Worm (Caenorhabditis elegans) whole organism, L1 larva: Measurements from ENCODE around the gene C32D5.4.
A peak's percentile ranks its signal among the peaks of the same experiment; 100 is the strongest.

Experiments used
- C04F5.9 ChIP-seq: sonication (generic microtip); optimal IDR thresholded peaks from 2 replicates; lab custom pipeline; 2016; ENCODE audit warnings: missing genetic modification characterization, missing compliant biosample characterization
- C16A3.4 ChIP-seq: fragments of 150-350 bp; optimal IDR thresholded peaks from 2 replicates; lab custom pipeline; 2014; ENCODE audit warnings: missing biosample characterization, missing genetic modification characterization
- Y116A8C.19 ChIP-seq: sonication (generic microtip); optimal IDR thresholded peaks from 2 replicates; lab custom pipeline; 2016; ENCODE audit warnings: missing compliant biosample characterization, missing genetic modification characterization, borderline replicate concordance
- alr-1 ChIP-seq: fragments of 200-800 bp; sonication (Bioruptor generic); optimal IDR thresholded peaks from 2 replicates; lab custom pipeline; 2018; ENCODE audit warnings: borderline replicate concordance, mild to moderate bottlenecking, missing genetic modification characterization, missing compliant biosample characterization
- aly-2 ChIP-seq: fragments of 150-350 bp; optimal IDR thresholded peaks from 2 replicates; lab custom pipeline; 2014; ENCODE audit warnings: missing biosample characterization, missing genetic modification characterization
- blmp-1 ChIP-seq: fragments of 150-350 bp; optimal IDR thresholded peaks from 2 replicates; lab custom pipeline; 2014; ENCODE audit warnings: missing biosample characterization, missing genetic modification characterization
- ceh-63 ChIP-seq: fragments of 200-800 bp; sonication (Bioruptor generic); optimal IDR thresholded peaks from 2 replicates; lab custom pipeline; 2018; ENCODE audit warnings: mild to moderate bottlenecking, missing genetic modification characterization, missing compliant biosample characterization
- ceh-82 ChIP-seq, 3 experiments: fragments of 150-350 bp in 1 of 3; sonication (generic microtip) in 2 of 3; optimal IDR thresholded peaks; 2 replicates each; lab custom pipeline; 2014 to 2017; ENCODE audit warnings: missing biosample characterization in 3 of 3, missing genetic modification characterization in 3 of 3
- ceh-88 ChIP-seq: fragments of 200-800 bp; sonication (Bioruptor generic); IDR thresholded peaks from 2 replicates; pipeline ENCODE4 v1.3.6; 2022; ENCODE audit warnings: missing genetic modification characterization, missing compliant biosample characterization
- dpl-1 ChIP-seq, 3 experiments: fragments of 150-350 bp in 2 of 3; sonication (generic microtip) in 1 of 3; optimal IDR thresholded peaks; 2 replicates each; lab custom pipeline; 2014 to 2017; ENCODE audit warnings: missing biosample characterization in 3 of 3, missing genetic modification characterization in 3 of 3, missing genetic modification reagents in 3 of 3
- dsc-1 ChIP-seq: sonication (generic microtip); optimal IDR thresholded peaks from 2 replicates; lab custom pipeline; 2016; ENCODE audit warnings: mild to moderate bottlenecking, missing genetic modification characterization, missing compliant biosample characterization
- efl-1 ChIP-seq, 4 experiments: fragments of 150-350 bp; optimal IDR thresholded peaks in 3 of 4; peaks in 1 of 4; 1 replicate in 1 of 4; 2 replicates in 3 of 4; lab custom pipeline; 2014; ENCODE audit warnings: missing biosample characterization in 2 of 4, missing genetic modification characterization in 2 of 4, missing genetic modification reagents in 2 of 4
- efl-3 ChIP-seq: fragments of 200-800 bp; sonication (Bioruptor generic); optimal IDR thresholded peaks from 2 replicates; lab custom pipeline; 2018; ENCODE audit warnings: mild to moderate bottlenecking, missing genetic modification characterization, missing compliant biosample characterization
- elt-2 ChIP-seq: sonication (generic microtip); optimal IDR thresholded peaks from 2 replicates; lab custom pipeline; 2016; ENCODE audit warnings: missing genetic modification characterization, mild to moderate bottlenecking, inconsistent platforms, missing compliant biosample characterization, missing genetic modification reagents
- elt-3 ChIP-seq, 6 experiments: fragments of 150-350 bp in 1 of 6; sonication (generic microtip); optimal IDR thresholded peaks; 2 replicates each; lab custom pipeline; 2017 to 2018; ENCODE audit warnings: missing biosample characterization in 6 of 6, missing genetic modification characterization in 6 of 6, inconsistent platforms in 1 of 6
- fkh-8 ChIP-seq: sonication (generic microtip); optimal IDR thresholded peaks from 2 replicates; lab custom pipeline; 2016; ENCODE audit warnings: mild to moderate bottlenecking, missing genetic modification characterization, missing compliant biosample characterization
- grh-1 ChIP-seq: fragments of 200-800 bp; sonication (Bioruptor generic); IDR thresholded peaks from 2 replicates; pipeline ENCODE4 v1.3.6; 2022; ENCODE audit warnings: missing genetic modification reagents, missing genetic modification characterization, missing compliant biosample characterization
- hlh-4 ChIP-seq: sonication (generic microtip); optimal IDR thresholded peaks from 2 replicates; lab custom pipeline; 2016; ENCODE audit warnings: mild to moderate bottlenecking, missing genetic modification characterization, missing compliant biosample characterization
- isw-1 ChIP-seq: fragments of 200-800 bp; sonication (Bioruptor generic); IDR thresholded peaks from 2 replicates; pipeline ENCODE4 v1.3.6; 2022; ENCODE audit warnings: missing genetic modification characterization, missing compliant biosample characterization
- lin-15B ChIP-seq: fragments of 150-350 bp; sonication (generic microtip); optimal IDR thresholded peaks from 3 replicates; lab custom pipeline; 2014; ENCODE audit warnings: missing biosample characterization, missing genetic modification characterization
- lin-35 ChIP-seq, 2 experiments: fragments of 150-350 bp; optimal IDR thresholded peaks; 2 replicates each; lab custom pipeline; 2014; ENCODE audit warnings: missing biosample characterization in 2 of 2, missing genetic modification characterization in 2 of 2, missing genetic modification reagents in 2 of 2
- lin-39 ChIP-seq: fragments of 150-350 bp; optimal IDR thresholded peaks from 2 replicates; lab custom pipeline; 2014; ENCODE audit warnings: missing biosample characterization, missing genetic modification reagents, missing genetic modification characterization
- mef-2 ChIP-seq: fragments of 150-350 bp; optimal IDR thresholded peaks from 2 replicates; lab custom pipeline; 2014; ENCODE audit warnings: missing biosample characterization, missing genetic modification characterization
- mep-1 ChIP-seq: fragments of 150-350 bp; optimal IDR thresholded peaks from 2 replicates; lab custom pipeline; 2014; ENCODE audit warnings: missing biosample characterization, missing genetic modification characterization
- nhr-11 ChIP-seq: fragments of 150-350 bp; optimal IDR thresholded peaks from 2 replicates; lab custom pipeline; 2014; ENCODE audit warnings: missing biosample characterization, missing genetic modification characterization
- nhr-12 ChIP-seq: sonication (generic microtip); optimal IDR thresholded peaks from 2 replicates; lab custom pipeline; 2017; ENCODE audit warnings: missing biosample characterization, missing genetic modification characterization
- nhr-19 ChIP-seq: fragments of 200-800 bp; sonication (Bioruptor generic); conservative IDR thresholded peaks from 2 replicates; pipeline ENCODE4 v1.3.6; 2022; ENCODE audit warnings: missing genetic modification characterization, missing compliant biosample characterization
- nhr-20 ChIP-seq: sonication (generic microtip); optimal IDR thresholded peaks from 2 replicates; lab custom pipeline; 2016; ENCODE audit warnings: mild to moderate bottlenecking, missing genetic modification characterization, missing compliant biosample characterization
- nhr-237 ChIP-seq: fragments of 150-350 bp; optimal IDR thresholded peaks from 2 replicates; lab custom pipeline; 2014; ENCODE audit warnings: missing biosample characterization, missing genetic modification characterization
- nhr-28 ChIP-seq: fragments of 150-350 bp; optimal IDR thresholded peaks from 2 replicates; lab custom pipeline; 2014; ENCODE audit warnings: missing biosample characterization, missing genetic modification characterization
- nhr-47 ChIP-seq: sonication (generic microtip); optimal IDR thresholded peaks from 2 replicates; lab custom pipeline; 2016; ENCODE audit warnings: mild to moderate bottlenecking, missing genetic modification characterization, moderate library complexity, missing compliant biosample characterization
- nhr-71 ChIP-seq: sonication (generic microtip); optimal IDR thresholded peaks from 2 replicates; lab custom pipeline; 2016; ENCODE audit warnings: mild to moderate bottlenecking, missing genetic modification characterization, moderate library complexity, missing compliant biosample characterization
- nhr-76 ChIP-seq: sonication (generic microtip); optimal IDR thresholded peaks from 2 replicates; lab custom pipeline; 2017; ENCODE audit warnings: missing biosample characterization, missing genetic modification characterization
- nhr-77 ChIP-seq: fragments of 150-350 bp; optimal IDR thresholded peaks from 2 replicates; lab custom pipeline; 2014; ENCODE audit warnings: missing biosample characterization, missing genetic modification characterization
- nhr-90 ChIP-seq: sonication (generic microtip); optimal IDR thresholded peaks from 2 replicates; lab custom pipeline; 2016; ENCODE audit warnings: mild to moderate bottlenecking, missing genetic modification characterization, missing compliant biosample characterization; ENCODE audit not compliant: poor library complexity
- pqm-1 ChIP-seq: sonication (generic microtip); optimal IDR thresholded peaks from 3 replicates; lab custom pipeline; 2017; ENCODE audit warnings: missing biosample characterization, missing genetic modification characterization
- skn-1 ChIP-seq: fragments of 150-350 bp; optimal IDR thresholded peaks from 2 replicates; lab custom pipeline; 2014; ENCODE audit warnings: missing biosample characterization, missing genetic modification characterization
- snpc-4 ChIP-seq: fragments of 150-350 bp; optimal IDR thresholded peaks from 2 replicates; lab custom pipeline; 2014; ENCODE audit warnings: missing biosample characterization, missing genetic modification characterization
- sox-4 ChIP-seq: sonication (generic microtip); optimal IDR thresholded peaks from 2 replicates; lab custom pipeline; 2016; ENCODE audit warnings: missing genetic modification characterization, missing compliant biosample characterization
- swsn-7 ChIP-seq: sonication (generic microtip); optimal IDR thresholded peaks from 2 replicates; lab custom pipeline; 2016; ENCODE audit warnings: missing genetic modification characterization, missing compliant biosample characterization
- unc-130 ChIP-seq: fragments of 150-350 bp; optimal IDR thresholded peaks from 2 replicates; lab custom pipeline; 2017; ENCODE audit warnings: missing biosample characterization, missing genetic modification characterization, inconsistent platforms
- unc-30 ChIP-seq: sonication (generic microtip); optimal IDR thresholded peaks from 2 replicates; lab custom pipeline; 2017; ENCODE audit warnings: missing biosample characterization, missing genetic modification characterization
- unc-62 ChIP-seq: fragments of 150-350 bp; optimal IDR thresholded peaks from 2 replicates; lab custom pipeline; 2014; ENCODE audit warnings: missing biosample characterization, missing genetic modification reagents, missing genetic modification characterization
- unc-86 ChIP-seq: sonication (generic microtip); optimal IDR thresholded peaks from 2 replicates; lab custom pipeline; 2016; ENCODE audit warnings: missing genetic modification characterization, missing compliant biosample characterization
- zag-1 ChIP-seq: fragments of 150-350 bp; optimal IDR thresholded peaks from 2 replicates; lab custom pipeline; 2014; ENCODE audit warnings: missing biosample characterization, missing genetic modification characterization
- zip-4 ChIP-seq: fragments of 200-800 bp; sonication (Bioruptor generic); optimal IDR thresholded peaks from 2 replicates; lab custom pipeline; 2018; ENCODE audit warnings: mild to moderate bottlenecking, missing genetic modification characterization, moderate library complexity, missing compliant biosample characterization

Gene C32D5.4

DNA sequence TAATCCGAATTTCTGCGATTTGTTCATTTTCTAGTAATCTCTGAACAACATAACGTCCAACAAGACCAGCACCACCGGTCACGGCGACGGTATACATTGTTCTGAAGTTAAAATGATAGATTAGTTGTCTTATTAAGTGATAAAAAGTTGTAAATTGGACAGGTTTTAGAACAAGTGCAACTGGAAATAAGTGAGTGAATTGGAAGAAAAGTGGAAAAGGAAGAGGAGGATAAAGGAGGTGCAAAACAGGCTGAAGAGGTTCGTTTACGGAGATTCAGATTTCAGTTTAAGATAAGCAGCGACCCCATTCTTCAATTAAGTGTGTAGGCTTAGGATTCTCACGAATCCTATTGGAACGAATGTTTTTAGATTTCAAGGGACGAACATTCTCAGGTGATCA, 36.0 kb upstream of the C32D5.4 start, which contains the start of gene C32D5.12:
C32D5.12 (minus strand) TSS at position 101 of the 400 bp plus-strand sequence.
- TF ChIP-seq nhr-11: no peak
- TF ChIP-seq blmp-1 (tag; lab: Kevin White, UChicago): peak; percentile 28

DNA sequence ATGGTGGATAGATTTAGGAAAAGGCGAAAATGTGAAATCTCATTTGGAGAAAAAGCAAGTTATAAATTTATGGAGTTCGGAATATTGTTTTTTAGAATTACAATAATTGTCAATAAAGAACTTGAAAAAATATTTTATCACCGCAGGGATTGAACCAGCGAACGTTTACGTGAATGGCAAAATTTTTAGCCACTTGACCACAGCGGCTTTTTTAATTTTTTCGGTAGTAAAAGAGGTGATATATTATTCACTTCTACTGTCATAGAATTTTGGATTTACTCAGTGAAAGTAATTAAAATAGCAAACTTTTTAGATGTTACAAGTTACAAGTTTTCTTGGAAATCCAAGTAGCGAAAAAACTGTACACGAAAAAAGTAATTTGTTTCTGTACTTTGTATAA, 35.4 kb upstream of the C32D5.4 start:
- no peak for TF ChIP-seq nhr-237 (tag; lab: Kevin White, UChicago)
- TF ChIP-seq mep-1 (tag; lab: Kevin White, UChicago): no peak
- TF ChIP-seq, all 84 proteins: peak for 0

DNA sequence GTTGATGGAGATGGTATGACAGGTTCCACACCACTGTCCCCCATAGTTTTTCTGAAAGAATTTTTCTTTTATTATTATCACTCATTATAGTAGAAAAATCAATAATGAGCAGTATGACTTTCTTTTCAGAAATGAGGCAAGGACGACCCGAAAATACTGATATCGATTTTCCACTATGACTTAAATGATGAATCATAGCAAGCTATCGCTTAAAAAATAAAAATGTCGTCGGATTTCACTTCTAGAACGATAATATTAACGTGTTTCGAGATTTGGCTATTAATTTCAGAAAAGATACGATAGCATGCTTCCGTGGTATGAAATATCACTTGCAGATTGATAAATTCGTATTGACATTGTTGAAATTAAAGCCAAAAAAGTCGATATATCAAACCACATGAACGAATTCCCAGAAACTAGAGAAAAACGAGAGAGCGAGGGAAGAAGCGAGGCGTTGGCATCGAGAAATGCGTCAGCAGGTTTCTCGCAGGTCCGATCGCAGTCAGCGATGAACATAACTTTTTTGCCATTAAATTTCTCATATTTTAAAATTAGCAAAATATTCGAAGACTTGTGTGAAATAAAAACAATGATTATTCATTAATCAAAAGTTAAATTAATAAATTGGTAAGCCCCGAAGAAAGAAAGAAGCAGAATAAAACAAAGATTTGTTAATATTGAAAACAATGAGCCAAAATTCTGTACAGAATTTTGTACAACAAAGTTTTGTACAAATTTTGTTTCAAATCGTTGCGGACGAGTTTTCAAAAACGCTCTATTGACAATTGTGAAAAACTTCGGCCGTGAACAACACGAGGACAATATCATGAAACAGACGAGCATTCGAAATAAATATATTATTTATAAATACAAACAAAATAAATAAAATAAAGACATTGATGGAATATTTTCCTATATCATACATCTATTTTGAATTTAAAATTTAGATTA, 32.8 kb upstream of the C32D5.4 start, which contains the start of gene C32D5.11:
C32D5.11 (minus strand) TSS at position 51 of the 951 bp plus-strand sequence.
- TF ChIP-seq Y116A8C.19 (tag; lab: Kevin White, UChicago): no peak
- TF ChIP-seq elt-3 (tag; optimal IDR thresholded peaks at IDR 0.05; lab: Kevin White, UChicago): peak in 2 of 6 experiments; percentile 17 to 45
- no peak for TF ChIP-seq nhr-12
- no peak for TF ChIP-seq pqm-1 (tag; lab: Kevin White, UChicago)
- peak; percentile 57 to 75 for TF ChIP-seq efl-1 (optimal IDR thresholded peaks at IDR 0.05; lab: Kevin White, UChicago)
- peak; percentile 72 to 97 for TF ChIP-seq efl-1 (GFP tag; optimal IDR thresholded peaks at IDR 0.05 in 1 of 2; lab: Kevin White, UChicago)
- no peak for TF ChIP-seq unc-62 (GFP tag; lab: Kevin White, UChicago)
- TF ChIP-seq unc-130: peak; percentile 49
- no peak for TF ChIP-seq efl-3 (GFP tag; lab: Kevin White, UChicago)
- TF ChIP-seq zip-4 (GFP tag; lab: Kevin White, UChicago): no peak
- peak; percentile 16 for TF ChIP-seq snpc-4
- no peak for TF ChIP-seq sox-4 (tag; lab: Kevin White, UChicago)
- no peak for TF ChIP-seq mef-2 (tag; lab: Kevin White, UChicago)
- peak; percentile 87 for TF ChIP-seq nhr-20 (tag; lab: Kevin White, UChicago)
- peak; percentile 47 for TF ChIP-seq nhr-90 (tag; lab: Kevin White, UChicago)
- peak; percentile 12 for TF ChIP-seq lin-39 (tag; lab: Kevin White, UChicago)
- TF ChIP-seq hlh-4: no peak
- TF ChIP-seq aly-2 (tag; lab: Kevin White, UChicago): no peak
- peak; percentile 90 for TF ChIP-seq C16A3.4 (tag; lab: Kevin White, UChicago)
- TF ChIP-seq nhr-19 (GFP tag; lab: Robert Waterston, UW): peak; percentile 72
- TF ChIP-seq lin-15B (tag; lab: Kevin White, UChicago): peak; percentile 57
- TF ChIP-seq skn-1: peak; percentile 54
- TF ChIP-seq lin-35 (GFP tag; optimal IDR thresholded peaks at IDR 0.05; lab: Kevin White, UChicago): peak; percentile 80 to 86
- TF ChIP-seq nhr-77 (tag; lab: Kevin White, UChicago): peak; percentile 72
- TF ChIP-seq fkh-8 (tag; lab: Kevin White, UChicago): peak; percentile 91
- TF ChIP-seq ceh-63: no peak
- TF ChIP-seq mep-1 (tag; lab: Kevin White, UChicago): peak; percentile 85
- peak; percentile 63 for TF ChIP-seq isw-1 (GFP tag; lab: Robert Waterston, UW)
- TF ChIP-seq dsc-1: peak; percentile 68
- peak; percentile 32; the same call in 1 of the 2 replicates for TF ChIP-seq grh-1 (GFP tag; lab: Robert Waterston, UW)
- TF ChIP-seq zag-1 (tag; lab: Kevin White, UChicago): no peak
- peak; percentile 89 for TF ChIP-seq nhr-71 (tag; lab: Kevin White, UChicago)
- TF ChIP-seq unc-30 (tag; lab: Kevin White, UChicago): no peak
- peak; percentile 78 for TF ChIP-seq unc-86 (tag; lab: Kevin White, UChicago)
- no peak for TF ChIP-seq elt-2 (tag; lab: Kevin White, UChicago)
- no peak for TF ChIP-seq alr-1 (tag; lab: Kevin White, UChicago)
- peak; percentile 49 to 81 (median 78) for TF ChIP-seq dpl-1 (GFP tag; optimal IDR thresholded peaks at IDR 0.05; lab: Kevin White, UChicago)
- TF ChIP-seq nhr-28 (tag; lab: Kevin White, UChicago): no peak
- peak; percentile 8 for TF ChIP-seq C04F5.9
- peak; percentile 83 for TF ChIP-seq swsn-7
- no peak for TF ChIP-seq nhr-76 (tag; lab: Kevin White, UChicago)
- peak; percentile 51 to 77 (median 70) for TF ChIP-seq ceh-82 (tag; optimal IDR thresholded peaks at IDR 0.05; lab: Kevin White, UChicago)
- peak; percentile 84 for TF ChIP-seq nhr-47 (tag; lab: Kevin White, UChicago)
- TF ChIP-seq ceh-88 (GFP tag; lab: Robert Waterston, UW): no peak
